Fruit fly (Drosophila melanogaster) whole organism, embryonic: ENCODE measurements around the gene CG12560.

Source experiments
- Aef1 ChIP-seq: fragments of 200-800 bp; sonication (Bioruptor generic); IDR thresholded peaks from 3 replicates; pipeline ENCODE4 v1.3.6; 2022; ENCODE audit warnings: missing biosample characterization, missing genetic modification characterization
- CG11504 ChIP-seq: fragments of 200-800 bp; sonication (Bioruptor generic); optimal IDR thresholded peaks from 3 replicates; lab custom pipeline; 2019; ENCODE audit warnings: missing biosample characterization, mild to moderate bottlenecking, missing genetic modification characterization, moderate library complexity
- CG14667 ChIP-seq: fragments of 200-800 bp; sonication (Bioruptor generic); IDR thresholded peaks from 2 replicates; pipeline ENCODE4 v1.3.6; 2022; ENCODE audit warnings: missing biosample characterization, missing genetic modification characterization
- CG14710 ChIP-seq: fragments of 200-800 bp; sonication (Bioruptor generic); optimal IDR thresholded peaks from 3 replicates; lab custom pipeline; 2019; ENCODE audit warnings: missing biosample characterization, mild to moderate bottlenecking, missing genetic modification characterization, moderate library complexity
- CG15601 ChIP-seq: fragments of 200-800 bp; sonication (Bioruptor generic); optimal IDR thresholded peaks from 3 replicates; lab custom pipeline; 2019; ENCODE audit warnings: missing biosample characterization, mild to moderate bottlenecking, missing genetic modification characterization, moderate library complexity
- CG17359 ChIP-seq: fragments of 200-800 bp; sonication (Bioruptor generic); optimal IDR thresholded peaks from 3 replicates; lab custom pipeline; 2018; ENCODE audit warnings: missing biosample characterization, mild to moderate bottlenecking, missing genetic modification characterization, moderate library complexity
- CG17361 ChIP-seq: fragments of 200-800 bp; sonication (Bioruptor generic); IDR thresholded peaks from 3 replicates; pipeline ENCODE4 v1.3.6; 2022; ENCODE audit warnings: missing biosample characterization, missing genetic modification characterization
- CG2678 ChIP-seq: fragments of 200-800 bp; sonication (Bioruptor generic); optimal IDR thresholded peaks from 3 replicates; lab custom pipeline; 2019; ENCODE audit warnings: missing biosample characterization, mild to moderate bottlenecking, missing genetic modification characterization, moderate library complexity
- CG6689 ChIP-seq: fragments of 200-800 bp; sonication (Bioruptor generic); IDR thresholded peaks from 2 replicates; pipeline ENCODE4 v1.3.6; 2022; ENCODE audit warnings: missing biosample characterization, missing genetic modification characterization
- CG6813 ChIP-seq: fragments of 200-800 bp; sonication (Bioruptor generic); optimal IDR thresholded peaks from 2 replicates; lab custom pipeline; 2017; ENCODE audit warnings: missing biosample characterization, missing genetic modification characterization, mild to moderate bottlenecking, moderate library complexity, missing genetic modification reagents
- CG7556 ChIP-seq: fragments of 200-800 bp; sonication (Bioruptor generic); optimal IDR thresholded peaks from 2 replicates; lab custom pipeline; 2017; ENCODE audit warnings: missing biosample characterization, mild to moderate bottlenecking, missing genetic modification characterization
- CG7839 ChIP-seq: fragments of 200-800 bp; sonication (Bioruptor generic); optimal IDR thresholded peaks from 3 replicates; lab custom pipeline; 2018; ENCODE audit warnings: missing biosample characterization, mild to moderate bottlenecking, missing genetic modification characterization, moderate library complexity
- CG9727 ChIP-seq: fragments of 200-800 bp; sonication (Bioruptor generic); optimal IDR thresholded peaks from 3 replicates; lab custom pipeline; 2017; ENCODE audit warnings: missing biosample characterization, mild to moderate bottlenecking, missing genetic modification characterization
- D19A ChIP-seq: fragments of 200-800 bp; optimal IDR thresholded peaks from 3 replicates; lab custom pipeline; 2019; ENCODE audit warnings: missing biosample characterization, mild to moderate bottlenecking, missing genetic modification characterization, moderate library complexity
- E2f1 ChIP-seq: fragments of 200-800 bp; sonication (Bioruptor generic); IDR thresholded peaks from 2 replicates; pipeline ENCODE4 v1.3.6; 2022; ENCODE audit warnings: missing biosample characterization, missing genetic modification characterization
- Fer1 ChIP-seq: fragments of 200-800 bp; sonication (Bioruptor generic); optimal IDR thresholded peaks from 2 replicates; lab custom pipeline; 2017; ENCODE audit warnings: missing biosample characterization, mild to moderate bottlenecking, missing genetic modification characterization
- Sin3A ChIP-seq: fragments of >200 bp; optimal IDR thresholded peaks from 2 replicates; lab custom pipeline; 2018
- Sox100B ChIP-seq: fragments of 200-800 bp; sonication (Bioruptor generic); optimal IDR thresholded peaks from 3 replicates; lab custom pipeline; 2018; ENCODE audit warnings: missing biosample characterization, mild to moderate bottlenecking, missing genetic modification characterization
- Sox102F ChIP-seq: fragments of 200-800 bp; sonication (Bioruptor generic); optimal IDR thresholded peaks from 2 replicates; lab custom pipeline; 2018; ENCODE audit warnings: missing biosample characterization, mild to moderate bottlenecking, missing genetic modification characterization, moderate library complexity
- Trl ChIP-seq, 3 experiments: fragments of >200 bp in 2 of 3; fragments of 200-800 bp in 1 of 3; sonication (Bioruptor generic) in 1 of 3; optimal IDR thresholded peaks; 2 replicates in 1 of 3; 3 replicates in 2 of 3; lab custom pipeline; 2016 to 2017; ENCODE audit warnings: missing biosample characterization in 1 of 3, missing genetic modification characterization in 1 of 3
- ab ChIP-seq: fragments of 200-800 bp; sonication (Bioruptor generic); optimal IDR thresholded peaks from 2 replicates; lab custom pipeline; 2016; ENCODE audit warnings: missing biosample characterization, missing genetic modification characterization
- da ChIP-seq: fragments of 200-800 bp; sonication (Bioruptor generic); optimal IDR thresholded peaks from 2 replicates; lab custom pipeline; 2016; ENCODE audit warnings: missing biosample characterization, missing genetic modification characterization
- dmrt99B ChIP-seq: fragments of 200-800 bp; sonication (Bioruptor generic); optimal IDR thresholded peaks from 2 replicates; lab custom pipeline; 2018; ENCODE audit warnings: missing biosample characterization, mild to moderate bottlenecking, missing genetic modification characterization, moderate library complexity
- gem ChIP-seq: fragments of 200-800 bp; sonication (Bioruptor generic); optimal IDR thresholded peaks from 2 replicates; lab custom pipeline; 2019; ENCODE audit warnings: missing biosample characterization, mild to moderate bottlenecking, missing genetic modification characterization, moderate library complexity
- grau ChIP-seq: fragments of 200-800 bp; optimal IDR thresholded peaks from 3 replicates; lab custom pipeline; 2019; ENCODE audit warnings: missing biosample characterization, mild to moderate bottlenecking, missing genetic modification characterization, moderate library complexity
- hkb ChIP-seq, 2 experiments: fragments of 200-800 bp in 1 of 2; fragments of >200 bp in 1 of 2; sonication (Bioruptor generic) in 1 of 2; IDR thresholded peaks in 1 of 2; optimal IDR thresholded peaks in 1 of 2; 2 replicates each; pipeline versions ENCODE4 v1.3.6 to Lab custom; 2017 to 2022; ENCODE audit warnings: missing biosample characterization in 1 of 2, missing genetic modification characterization in 1 of 2
- nmo ChIP-seq: fragments of 200-800 bp; sonication (Bioruptor generic); optimal IDR thresholded peaks from 2 replicates; lab custom pipeline; 2018; ENCODE audit warnings: missing biosample characterization, mild to moderate bottlenecking, missing genetic modification characterization, moderate library complexity
- pan ChIP-seq, 4 experiments: fragments of >200 bp in 3 of 4; fragments of 200-800 bp in 1 of 4; sonication (Bioruptor generic) in 1 of 4; optimal IDR thresholded peaks in 3 of 4; IDR thresholded peaks in 1 of 4; 2 replicates each; pipeline versions ENCODE4 v1.3.6 to Lab custom; 2017 to 2022; ENCODE audit warnings: missing biosample characterization in 2 of 4, missing genetic modification characterization in 2 of 4, mixed read lengths in 1 of 4
- phol ChIP-seq: fragments of 200-800 bp; sonication (Bioruptor generic); optimal IDR thresholded peaks from 3 replicates; lab custom pipeline; 2018; ENCODE audit warnings: missing biosample characterization, mild to moderate bottlenecking, missing genetic modification characterization, moderate library complexity
- prd ChIP-seq, 3 experiments: fragments of >200 bp in 2 of 3; fragments of 200-800 bp in 1 of 3; sonication (Bioruptor generic) in 1 of 3; optimal IDR thresholded peaks in 2 of 3; IDR thresholded peaks in 1 of 3; 2 replicates in 2 of 3; 3 replicates in 1 of 3; pipeline versions ENCODE4 v1.3.6 to Lab custom; 2017 to 2022; ENCODE audit warnings: missing biosample characterization in 1 of 3, missing genetic modification characterization in 1 of 3
- slbo ChIP-seq: fragments of 200-800 bp; sonication (Bioruptor generic); IDR thresholded peaks from 2 replicates; pipeline ENCODE4 v1.3.6; 2022; ENCODE audit warnings: missing biosample characterization, missing genetic modification characterization
- stc ChIP-seq: fragments of 200-800 bp; sonication (Bioruptor generic); IDR thresholded peaks from 2 replicates; pipeline ENCODE4 v1.3.6; 2022; ENCODE audit warnings: missing biosample characterization, missing genetic modification characterization
- unpg ChIP-seq: fragments of 200-800 bp; sonication (Bioruptor generic); optimal IDR thresholded peaks from 3 replicates; lab custom pipeline; 2018; ENCODE audit warnings: missing biosample characterization, mild to moderate bottlenecking, missing genetic modification characterization, moderate library complexity

CG12560 gene

dm6 chr2L:7997290-7998079, 11.8 kb downstream of the CG12560 start (continued):
- TF ChIP-seq Sox100B (GFP tag; lab: Kevin White, UChicago) (peak; percentile 25), D19A (tag; lab: Kevin White, UChicago) (peak; percentile 18), slbo (GFP tag; lab: Robert Waterston, UW) (no peak), pan (optimal IDR thresholded peaks at IDR 0.05; lab: Kevin White, UChicago) (no peak), pan (GFP tag; optimal IDR thresholded peaks at IDR 0.05 in 1 of 2, IDR thresholded peaks at IDR 0.05 in 1 of 2) (peak in 1 of 2 experiments; percentile 51), Trl (optimal IDR thresholded peaks at IDR 0.05; lab: Kevin White, UChicago) (no peak), Trl (GFP tag; optimal IDR thresholded peaks at IDR 0.05; lab: Kevin White, UChicago) (no peak), E2f1 (GFP tag; lab: Robert Waterston, UW) (0 out of 2 replicates have a peak, but pooled peaks have one; percentile 10), CG17359 (tag; lab: Kevin White, UChicago) (peak; percentile 59), Fer1 (GFP tag; lab: Kevin White, UChicago) (peak; percentile 32), CG6689 (GFP tag; lab: Robert Waterston, UW) (0 out of 2 replicates have a peak, but pooled peaks have one; percentile 24), stc (GFP tag; lab: Robert Waterston, UW) (0 out of 2 replicates have a peak, but pooled peaks have one; percentile 33), Sin3A (no peak), Aef1 (GFP tag; lab: Robert Waterston, UW) (0 out of 3 replicates have a peak, but pooled peaks have one; percentile 16), CG2678 (peak; percentile 47), Sox102F (GFP tag; lab: Kevin White, UChicago) (peak; percentile 60), CG17361 (GFP tag; lab: Robert Waterston, UW) (peak; percentile 60; the same call in 2 of the 3 replicates), ab (no peak), da (GFP tag; lab: Kevin White, UChicago) (no peak), CG9727 (GFP tag; lab: Kevin White, UChicago) (peak; percentile 11), phol (tag; lab: Kevin White, UChicago) (peak; percentile 57), nmo (peak; percentile 43), grau (tag; lab: Kevin White, UChicago) (peak; percentile 31), dmrt99B (tag; lab: Kevin White, UChicago) (peak; percentile 60), CG7556 (GFP tag; lab: Kevin White, UChicago) (no peak), hkb (optimal IDR thresholded peaks at IDR 0.05; lab: Kevin White, UChicago) (no peak), hkb (GFP tag; IDR thresholded peaks at IDR 0.05; lab: Robert Waterston, UW) (0 out of 2 replicates have a peak, but pooled peaks have one; percentile 39), gem (tag; lab: Kevin White, UChicago) (peak; percentile 29), CG15601 (tag; lab: Kevin White, UChicago) (peak; percentile 5), CG11504 (peak; percentile 59), prd (optimal IDR thresholded peaks at IDR 0.05; lab: Kevin White, UChicago) (no peak), prd (GFP tag; IDR thresholded peaks at IDR 0.05; lab: Robert Waterston, UW) (peak; percentile 45; the same call in 1 of the 3 replicates), CG6813 (GFP tag; lab: Kevin White, UChicago) (no peak), CG14710 (tag; lab: Kevin White, UChicago) (peak; percentile 35), CG7839 (tag; lab: Kevin White, UChicago) (peak; percentile 27), CG14667 (no peak), unpg (GFP tag; lab: Kevin White, UChicago) (peak; percentile 24)
